Worm (Caenorhabditis elegans) whole organism, L2 larva: ENCODE results near the gene mrpl-46.

Experiments used
- alr-1 ChIP-seq: fragments of 150-350 bp; optimal IDR thresholded peaks from 2 replicates; lab custom pipeline; 2014; ENCODE audit warnings: missing biosample characterization, missing genetic modification characterization
- ama-1 ChIP-seq: fragments of 150-350 bp; optimal IDR thresholded peaks from 2 replicates; lab custom pipeline; 2018; ENCODE audit warnings: inconsistent platforms
- blmp-1 ChIP-seq: sonication (generic microtip); optimal IDR thresholded peaks from 2 replicates; lab custom pipeline; 2017; ENCODE audit warnings: missing genetic modification characterization, mild to moderate bottlenecking, missing compliant biosample characterization, antibody characterized with exemption, moderate library complexity; ENCODE audit not compliant: insufficient read depth
- fos-1 ChIP-seq: fragments of 150-350 bp; optimal IDR thresholded peaks from 2 replicates; lab custom pipeline; 2014; ENCODE audit warnings: missing biosample characterization, missing genetic modification characterization
- nhr-6 ChIP-seq: fragments of 150-350 bp; optimal IDR thresholded peaks from 2 replicates; lab custom pipeline; 2014; ENCODE audit warnings: missing biosample characterization, missing genetic modification characterization
- snpc-4 ChIP-seq: fragments of 150-350 bp; optimal IDR thresholded peaks from 2 replicates; lab custom pipeline; 2014; ENCODE audit warnings: missing biosample characterization, missing genetic modification characterization

ce11 chrIV:756421-756820 is 44.2 kb upstream of the mrpl-46 start, which contains the start of gene srt-23:
- TF ChIP-seq fos-1 (no peak), snpc-4 (tag; lab: Kevin White, UChicago) (no peak), blmp-1 (tag; lab: Kevin White, UChicago) (no peak), ama-1 (lab: Kevin White, UChicago) (no peak), nhr-6 (tag; lab: Kevin White, UChicago) (no peak), alr-1 (no peak)
